Worm (Caenorhabditis elegans): ENCODE data around the gene dlat-2.

Gene dlat-2

DNA sequence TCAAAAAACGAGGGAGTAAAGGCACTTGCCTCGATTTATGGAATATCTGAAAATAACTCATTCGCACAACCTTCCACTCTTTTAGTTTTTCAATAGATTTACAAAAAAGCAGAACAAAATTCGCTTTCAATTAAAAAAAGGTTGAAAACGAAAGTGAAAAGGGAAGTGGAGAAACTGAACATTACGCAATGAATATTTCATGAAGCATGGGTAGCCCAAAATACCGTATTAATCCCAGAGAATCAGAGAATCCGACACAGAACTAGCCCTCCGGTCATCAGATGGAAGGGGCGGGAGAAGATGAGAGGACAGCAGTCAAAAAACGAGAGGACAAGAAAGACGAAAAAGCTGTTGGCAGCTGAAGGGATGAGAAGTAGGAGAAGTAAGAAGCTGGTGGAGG lies 9.0 kb upstream of the dlat-2 start, which contains the start of gene C30H6.5:
Gene C30H6.5 (plus strand): TSS at position 301 of the 400 bp plus-strand sequence.
- TF ChIP-seq blmp-1 (tag; optimal IDR thresholded peaks at IDR 0.05; ENCODE audit: insufficient read depth): no peak
- TF ChIP-seq egl-27 (tag; optimal IDR thresholded peaks at IDR 0.05): no peak
- no peak for TF ChIP-seq nhr-23 (tag; optimal IDR thresholded peaks at IDR 0.05)
- no peak for TF ChIP-seq C34F6.9 (tag; optimal IDR thresholded peaks at IDR 0.05)
- TF ChIP-seq elt-1 (tag; optimal IDR thresholded peaks at IDR 0.05): no peak
- no peak for TF ChIP-seq snpc-4 (tag; optimal IDR thresholded peaks at IDR 0.05)
- no peak for TF ChIP-seq sma-3 (GFP tag; optimal IDR thresholded peaks at IDR 0.05)
- no peak for TF ChIP-seq fos-1 (tag; optimal IDR thresholded peaks at IDR 0.05)
- no peak for TF ChIP-seq mab-5 (tag; optimal IDR thresholded peaks at IDR 0.05)
- TF ChIP-seq mbf-1 (tag; optimal IDR thresholded peaks at IDR 0.05): no peak
- no peak for TF ChIP-seq unc-55 (GFP tag; optimal IDR thresholded peaks at IDR 0.05)
- TF ChIP-seq elt-3 (tag; optimal IDR thresholded peaks at IDR 0.05): no peak
- no peak for TF ChIP-seq unc-39 (tag; optimal IDR thresholded peaks at IDR 0.05)
- TF ChIP-seq nhr-237 (tag; optimal IDR thresholded peaks at IDR 0.05): no peak
- TF ChIP-seq Y55F3AM.14 (GFP tag; optimal IDR thresholded peaks at IDR 0.05): no peak

DNA sequence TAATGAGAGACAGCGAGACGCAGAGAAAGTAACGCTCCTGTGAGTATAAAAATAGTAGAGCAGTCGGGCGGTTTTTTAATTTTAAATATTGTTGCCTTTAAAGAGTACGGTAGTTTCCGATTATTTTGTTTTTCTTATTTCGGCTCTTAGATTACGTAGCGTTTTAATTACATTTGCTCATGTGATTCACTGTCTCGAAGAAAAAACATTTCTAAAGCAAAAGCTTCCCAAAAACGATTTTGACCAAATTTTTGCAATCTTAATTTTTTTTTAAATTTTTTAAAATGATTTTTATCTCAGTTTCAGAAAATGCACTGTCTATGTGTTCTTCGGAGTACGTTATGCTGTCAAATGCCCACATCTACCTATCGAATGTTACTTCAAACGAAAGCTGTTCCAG lies 4.3 kb upstream of the dlat-2 start, which contains the start of gene haf-1:
Gene haf-1 (plus strand): TSS at position 301 of the 400 bp plus-strand sequence.
- TF ChIP-seq fos-1 (tag; optimal IDR thresholded peaks at IDR 0.05): no peak
- no peak for TF ChIP-seq gmeb-1 (tag; optimal IDR thresholded peaks at IDR 0.05)
- no peak for TF ChIP-seq dmd-4 (tag; optimal IDR thresholded peaks at IDR 0.05)
- no peak for TF ChIP-seq ztf-11 (tag; optimal IDR thresholded peaks at IDR 0.05)
- TF ChIP-seq mdl-1 (tag; optimal IDR thresholded peaks at IDR 0.05): no peak
- no peak for TF ChIP-seq egl-27 (tag; optimal IDR thresholded peaks at IDR 0.05)
- TF ChIP-seq ztf-1 (GFP tag; conservative IDR thresholded peaks at IDR 0.05): no peak
- TF ChIP-seq unc-55 (GFP tag; optimal IDR thresholded peaks at IDR 0.05): no peak

DNA sequence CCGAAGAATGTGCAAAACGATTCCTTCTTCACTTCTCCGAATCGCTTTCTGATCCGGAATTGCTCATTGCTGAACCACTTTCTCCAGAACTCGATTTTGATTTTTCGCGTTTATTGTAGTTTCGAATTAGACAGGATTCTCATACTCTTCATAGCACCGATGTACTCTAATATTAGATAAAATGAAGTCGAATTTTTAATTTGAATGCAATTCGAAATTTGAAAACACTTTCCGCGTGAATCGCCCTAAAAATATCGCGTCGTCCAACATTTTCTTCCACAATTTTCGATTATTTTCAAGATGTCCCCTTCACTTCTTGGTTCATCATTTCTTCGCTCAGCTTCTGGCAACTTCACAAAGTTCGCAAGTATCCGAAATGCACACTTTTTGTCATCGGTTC lies 1.6 kb downstream of the dlat-2 start, which contains the start of gene C30H6.8:
Gene C30H6.8 (plus strand): TSS at position 301 of the 400 bp plus-strand sequence.
- TF ChIP-seq ZK546.5 (tag; optimal IDR thresholded peaks at IDR 0.05) (no peak), ztf-4 (tag; optimal IDR thresholded peaks at IDR 0.05) (no peak), nhr-11 (tag; optimal IDR thresholded peaks at IDR 0.05) (no peak), nhr-25 (tag; optimal IDR thresholded peaks at IDR 0.05) (no peak), C34F6.9 (tag; optimal IDR thresholded peaks at IDR 0.05) (no peak), sma-9 (GFP tag; optimal IDR thresholded peaks at IDR 0.05) (no peak), sma-9 (tag; optimal IDR thresholded peaks at IDR 0.05) (no peak), nhr-237 (tag; optimal IDR thresholded peaks at IDR 0.05) (no peak), Y55F3AM.14 (GFP tag; optimal IDR thresholded peaks at IDR 0.05) (no peak), ama-1 (optimal IDR thresholded peaks at IDR 0.05) (no peak), mbf-1 (tag; optimal IDR thresholded peaks at IDR 0.05) (no peak)

DNA sequence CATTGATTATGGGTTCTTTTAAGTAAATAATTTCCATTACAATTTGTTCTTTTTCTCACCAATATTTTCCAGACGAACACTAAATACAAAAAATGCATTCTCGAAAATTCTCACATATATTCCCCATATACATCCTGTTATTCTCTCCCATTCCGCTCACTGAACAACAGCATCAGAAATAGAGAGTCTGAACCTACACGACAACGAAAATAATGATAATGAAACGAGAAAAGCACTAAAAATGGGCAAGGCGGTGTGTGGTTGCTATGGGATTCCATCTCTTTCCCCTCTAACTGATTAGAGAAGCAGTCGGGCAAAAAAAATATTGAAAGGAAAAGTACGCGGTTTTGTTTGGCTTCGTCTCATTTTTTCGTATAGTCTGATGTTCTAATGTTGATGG lies 2.6 kb downstream of the dlat-2 start, which contains the start of gene C30H6.12:
Gene C30H6.12 (plus strand): TSS at position 301 of the 400 bp plus-strand sequence.
- TF ChIP-seq nhr-129 (tag; optimal IDR thresholded peaks at IDR 0.05) (no peak), nhr-6 (tag; optimal IDR thresholded peaks at IDR 0.05) (no peak), ztf-4 (tag; optimal IDR thresholded peaks at IDR 0.05) (no peak), zag-1 (tag; optimal IDR thresholded peaks at IDR 0.05) (no peak), nhr-21 (tag; optimal IDR thresholded peaks at IDR 0.05) (no peak), aly-2 (tag; optimal IDR thresholded peaks at IDR 0.05) (no peak), mab-5 (tag; optimal IDR thresholded peaks at IDR 0.05) (no peak), ztf-1 (GFP tag; conservative IDR thresholded peaks at IDR 0.05) (no peak), snpc-4 (tag; optimal IDR thresholded peaks at IDR 0.05) (no peak), unc-62 (GFP tag; optimal IDR thresholded peaks at IDR 0.05) (no peak), ama-1 (optimal IDR thresholded peaks at IDR 0.05) (no peak), egl-27 (tag; optimal IDR thresholded peaks at IDR 0.05) (no peak), nhr-77 (tag; optimal IDR thresholded peaks at IDR 0.05) (no peak), lin-11 (tag; optimal IDR thresholded peaks at IDR 0.05) (no peak), F13H6.1 (tag; optimal IDR thresholded peaks at IDR 0.05) (no peak), skn-1 (tag; optimal IDR thresholded peaks at IDR 0.05) (no peak), elt-3 (tag; optimal IDR thresholded peaks at IDR 0.05) (no peak)
